Fruit fly (Drosophila melanogaster) whole organism, adult: ENCODE data around the gene CG13081.

Experiments used
- CG12768 ChIP-seq: fragments of 200-800 bp; sonication (Bioruptor generic); optimal IDR thresholded peaks from 2 replicates; lab custom pipeline; 2017; ENCODE audit warnings: missing biosample characterization, missing genetic modification characterization, mild to moderate bottlenecking, moderate library complexity, missing genetic modification reagents
- CG14711 ChIP-seq: fragments of 200-800 bp; sonication (Bioruptor generic); optimal IDR thresholded peaks from 2 replicates; lab custom pipeline; 2018; ENCODE audit warnings: missing biosample characterization, mild to moderate bottlenecking, missing genetic modification characterization, moderate library complexity
- CG1620 ChIP-seq: fragments of 200-800 bp; sonication (Bioruptor generic); optimal IDR thresholded peaks from 2 replicates; lab custom pipeline; 2016; ENCODE audit warnings: missing biosample characterization, missing genetic modification characterization
- CG5204 ChIP-seq: fragments of 200-800 bp; sonication (Bioruptor generic); optimal IDR thresholded peaks from 2 replicates; lab custom pipeline; 2016; ENCODE audit warnings: missing biosample characterization, missing genetic modification characterization
- CG7045 ChIP-seq: fragments of 200-800 bp; sonication (Bioruptor generic); optimal IDR thresholded peaks from 2 replicates; lab custom pipeline; 2017; ENCODE audit warnings: missing biosample characterization, mild to moderate bottlenecking, missing genetic modification characterization
- CG7101 ChIP-seq: fragments of 200-800 bp; sonication (Bioruptor generic); optimal IDR thresholded peaks from 2 replicates; lab custom pipeline; 2018; ENCODE audit warnings: missing biosample characterization, mild to moderate bottlenecking, missing genetic modification characterization, moderate library complexity
- Hr96 ChIP-seq: fragments of 200-800 bp; sonication (Bioruptor generic); optimal IDR thresholded peaks from 2 replicates; lab custom pipeline; 2016; ENCODE audit warnings: missing biosample characterization, missing genetic modification characterization
- bab1 ChIP-seq: fragments of 200-800 bp; sonication (Bioruptor generic); optimal IDR thresholded peaks from 3 replicates; lab custom pipeline; 2019; ENCODE audit warnings: missing biosample characterization, mild to moderate bottlenecking, missing genetic modification characterization, moderate library complexity
- cnc ChIP-seq, 2 experiments: fragments of >200 bp; optimal IDR thresholded peaks; 2 replicates each; lab custom pipeline; 2017
- kay ChIP-seq: fragments of 200-800 bp; sonication (Bioruptor generic); peaks from one replicate; lab custom pipeline; 2016; ENCODE audit warnings: missing biosample characterization, missing genetic modification characterization, borderline replicate concordance
- pad ChIP-seq: fragments of 200-800 bp; sonication (Bioruptor generic); optimal IDR thresholded peaks from 3 replicates; lab custom pipeline; 2017; ENCODE audit warnings: missing biosample characterization, missing genetic modification characterization, mild to moderate bottlenecking, moderate library complexity, missing genetic modification reagents

- TF ChIP-seq CG14711 (tag; lab: Kevin White, UChicago) (no peak), CG5204 (GFP tag; lab: Kevin White, UChicago) (no peak), cnc (optimal IDR thresholded peaks at IDR 0.05; lab: Kevin White, UChicago) (no peak), bab1 (GFP tag; lab: Kevin White, UChicago) (no peak), CG1620 (GFP tag; lab: Kevin White, UChicago) (no peak), CG7045 (GFP tag; lab: Kevin White, UChicago) (no peak), CG12768 (no peak), kay (GFP tag; lab: Kevin White, UChicago) (no peak), Hr96 (no peak), pad (GFP tag; lab: Kevin White, UChicago) (no peak), CG7101 (tag; lab: Kevin White, UChicago) (no peak)
These were observed 22.9 kb downstream of the CG13081 start, which contains the start of gene CG13078 for dm6 chr2L:19563029-19563980.
